Worm (Caenorhabditis elegans): Measurements from ENCODE around the gene C48B4.13.

C48B4.13 gene

ce11 chrIII:9526851-9527250, 41.7 kb upstream of the C48B4.13 start, which contains the start of gene ZK1098.6:
Gene ZK1098.6 (plus strand): TSS chrIII:9527151.
- TF ChIP-seq syd-9 (tag; optimal IDR thresholded peaks at IDR 0.05) (no peak), C38D4.7 (GFP tag; optimal IDR thresholded peaks at IDR 0.05) (no peak), fax-1 (tag; optimal IDR thresholded peaks at IDR 0.05) (no peak), hlh-30 (tag; optimal IDR thresholded peaks at IDR 0.05; ENCODE audit: insufficient read depth) (no peak), ceh-24 (tag; optimal IDR thresholded peaks at IDR 0.05) (no peak), elt-2 (tag; optimal IDR thresholded peaks at IDR 0.05) (no peak), pqm-1 (tag; optimal IDR thresholded peaks at IDR 0.05) (no peak), lim-6 (tag; optimal IDR thresholded peaks at IDR 0.05) (no peak), unc-3 (GFP tag; conservative IDR thresholded peaks at IDR 0.05) (no peak), unc-3 (tag; optimal IDR thresholded peaks at IDR 0.05) (no peak), dmd-4 (tag; optimal IDR thresholded peaks at IDR 0.05; ENCODE audit: borderline replicate concordance) (no peak), K09A11.1 (tag; optimal IDR thresholded peaks at IDR 0.05; ENCODE audit: insufficient read depth) (no peak), pat-9 (tag; optimal IDR thresholded peaks at IDR 0.05) (no peak), pha-2 (tag; optimal IDR thresholded peaks at IDR 0.05) (no peak), elt-4 (tag; optimal IDR thresholded peaks at IDR 0.05) (no peak), lin-11 (tag; optimal IDR thresholded peaks at IDR 0.05) (no peak), ztf-16 (tag; optimal IDR thresholded peaks at IDR 0.05) (no peak), ahr-1 (tag; optimal IDR thresholded peaks at IDR 0.05) (no peak)

- TF ChIP-seq pax-1 (tag; optimal IDR thresholded peaks at IDR 0.05) (no peak), ceh-48 (tag; optimal IDR thresholded peaks at IDR 0.05) (peak; percentile 76), ceh-9 (tag; optimal IDR thresholded peaks at IDR 0.05) (no peak)
Observed at ce11 chrIII:9528824-9529223, 39.7 kb upstream of the C48B4.13 start, which contains the start of gene ZK1098.2. Gene ZK1098.2 (plus strand): TSS chrIII:9529159.

ce11 chrIII:9538655-9539155, 29.8 kb upstream of the C48B4.13 start, which contains the start of gene ZK1098.3:
Gene ZK1098.3 (minus strand): TSS chrIII:9538705.
- TF ChIP-seq che-1 (tag; optimal IDR thresholded peaks at IDR 0.05) (no peak), ref-2 (tag; optimal IDR thresholded peaks at IDR 0.05) (no peak), sox-4 (tag; optimal IDR thresholded peaks at IDR 0.05) (no peak), elt-4 (tag; optimal IDR thresholded peaks at IDR 0.05) (no peak), mec-3 (tag; optimal IDR thresholded peaks at IDR 0.05; ENCODE audit: borderline replicate concordance) (no peak), sdc-2 (tag; optimal IDR thresholded peaks at IDR 0.05) (no peak), ets-4 (tag; optimal IDR thresholded peaks at IDR 0.05) (no peak), madf-2 (tag; optimal IDR thresholded peaks at IDR 0.05) (no peak), unc-55 (GFP tag; optimal IDR thresholded peaks at IDR 0.05) (peak; percentile 2), unc-42 (tag; optimal IDR thresholded peaks at IDR 0.05) (no peak), ttx-3 (tag; optimal IDR thresholded peaks at IDR 0.05) (no peak), hlh-13 (GFP tag; optimal IDR thresholded peaks at IDR 0.05) (no peak), nhr-11 (tag; optimal IDR thresholded peaks at IDR 0.05) (no peak), ceh-2 (tag; optimal IDR thresholded peaks at IDR 0.05) (no peak), ceh-48 (tag; optimal IDR thresholded peaks at IDR 0.05) (peak; percentile 84), tbx-7 (tag; optimal IDR thresholded peaks at IDR 0.05) (no peak)

DNA sequence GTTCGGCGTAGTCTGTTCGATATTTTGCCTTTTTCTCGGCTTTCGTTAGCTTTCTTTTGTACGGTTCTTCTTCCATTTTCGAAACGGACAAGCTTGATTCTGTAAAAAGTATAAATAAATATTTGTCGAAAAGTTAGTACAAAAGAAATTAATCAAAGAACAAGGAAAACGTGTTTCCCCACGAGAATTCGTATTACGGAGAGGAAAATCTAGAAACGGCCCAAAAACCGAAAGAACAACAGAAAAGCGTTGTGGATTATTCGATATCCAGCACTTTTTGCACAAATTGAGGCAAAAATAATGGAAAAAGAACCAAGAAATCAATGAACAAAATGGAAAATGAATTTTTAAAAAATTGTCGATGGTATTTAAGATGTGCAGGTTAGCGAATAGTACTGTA, 26.3 kb upstream of the C48B4.13 start, which contains the start of gene mut-7:
mut-7 (minus strand) TSS at position 101 of the 400 bp plus-strand sequence.
- TF ChIP-seq pros-1 (tag; optimal IDR thresholded peaks at IDR 0.05) (no peak), pag-3 (tag; optimal IDR thresholded peaks at IDR 0.05; ENCODE audit: borderline replicate concordance) (no peak), ceh-34 (tag; optimal IDR thresholded peaks at IDR 0.05) (no peak), dmd-4 (tag; optimal IDR thresholded peaks at IDR 0.05; ENCODE audit: borderline replicate concordance) (no peak), che-1 (tag; optimal IDR thresholded peaks at IDR 0.05) (no peak), hlh-8 (tag; optimal IDR thresholded peaks at IDR 0.05) (no peak), sdc-2 (tag; optimal IDR thresholded peaks at IDR 0.05) (no peak), dve-1 (tag; optimal IDR thresholded peaks at IDR 0.05) (no peak), rnt-1 (tag; optimal IDR thresholded peaks at IDR 0.05) (no peak)

All from whole organism, late embryonic.